Worm (Caenorhabditis elegans): ENCODE measurements around the gene qns-1.

The qns-1 gene

ce11 chrIV:10222122-10222589 lies 3.0 kb upstream of the qns-1 start, which contains the start of gene C24F3.2:
C24F3.2 (plus strand) TSS chrIV:10222539.
- TF ChIP-seq snpc-4 (GFP tag; optimal IDR thresholded peaks at IDR 0.05) (no peak), snpc-4 (tag; optimal IDR thresholded peaks at IDR 0.05) (peak in 1 of 4 experiments; percentile 20), attf-5 (GFP tag; optimal IDR thresholded peaks at IDR 0.05) (peak; percentile 79), F49E8.2 (tag; optimal IDR thresholded peaks at IDR 0.05; ENCODE audit: insufficient read depth) (no peak), lin-35 (GFP tag; optimal IDR thresholded peaks at IDR 0.05) (peak in 1 of 3 experiments; percentile 46), K12H6.12 (tag; optimal IDR thresholded peaks at IDR 0.05) (peak; percentile 74), let-607 (tag; optimal IDR thresholded peaks at IDR 0.05) (peak; percentile 98 to 99), zfh-2 (GFP tag; conservative IDR thresholded peaks at IDR 0.05) (no peak), nhr-120 (GFP tag; IDR thresholded peaks at IDR 0.05) (no peak), F23B12.7 (tag; optimal IDR thresholded peaks at IDR 0.05; ENCODE audit: insufficient read depth) (peak; percentile 48), somi-1 (GFP tag; optimal IDR thresholded peaks at IDR 0.05) (peak; percentile 21), ama-1 (optimal IDR thresholded peaks at IDR 0.05) (no peak), ama-1 (GFP tag; optimal IDR thresholded peaks at IDR 0.05) (no peak), ceh-27 (GFP tag; optimal IDR thresholded peaks at IDR 0.05) (no peak), hmg-1.2 (GFP tag; IDR thresholded peaks at IDR 0.05) (peak; percentile 80; the same call in 1 of the 2 replicates), ztf-18 (tag; optimal IDR thresholded peaks at IDR 0.05) (peak; percentile 30), efl-1 (GFP tag; optimal IDR thresholded peaks at IDR 0.05) (peak; percentile 28), pbrm-1 (GFP tag; IDR thresholded peaks at IDR 0.05) (0 out of 2 replicates have a peak, but pooled peaks have one; percentile 32), lsl-1 (GFP tag; optimal IDR thresholded peaks at IDR 0.05) (peak; percentile 27), nhr-80 (tag; optimal IDR thresholded peaks at IDR 0.05) (peak; percentile 69)

ce11 chrIV:10221187-10221586 lies 2.1 kb upstream of the qns-1 start, which contains the start of gene tram-1:
tram-1 (minus strand) TSS chrIV:10221287.
- no peak for TF ChIP-seq ets-4 (GFP tag; optimal IDR thresholded peaks at IDR 0.05)
- no peak for TF ChIP-seq ztf-22 (GFP tag; optimal IDR thresholded peaks at IDR 0.05)
- no peak for TF ChIP-seq F49E8.2 (tag; optimal IDR thresholded peaks at IDR 0.05; ENCODE audit: insufficient read depth)
- no peak for TF ChIP-seq let-526 (GFP tag; IDR thresholded peaks at IDR 0.05)

- TF ChIP-seq nhr-90 (tag; optimal IDR thresholded peaks at IDR 0.05) = no peak
- no peak for TF ChIP-seq rec-8 (tag; optimal IDR thresholded peaks at IDR 0.05)
- peak; percentile 30; the same call in 1 of the 2 replicates for TF ChIP-seq mcd-1 (GFP tag; IDR thresholded peaks at IDR 0.05)
- no peak for TF ChIP-seq lag-1 (GFP tag; IDR thresholded peaks at IDR 0.05)
- TF ChIP-seq tbp1 (GFP tag; optimal IDR thresholded peaks at IDR 0.05) = no peak
- peak; percentile 49; the same call in 1 of the 2 replicates for TF ChIP-seq pbrm-1 (GFP tag; IDR thresholded peaks at IDR 0.05)
- peak; percentile 95 for TF ChIP-seq ztf-26 (tag; optimal IDR thresholded peaks at IDR 0.05)
- TF ChIP-seq B0261.1 (tag; optimal IDR thresholded peaks at IDR 0.05) = no peak
- no peak for TF ChIP-seq lir-1 (GFP tag; conservative IDR thresholded peaks at IDR 0.05)
- peak in 1 of 2 experiments; percentile 36 for TF ChIP-seq let-607 (tag; optimal IDR thresholded peaks at IDR 0.05)
- peak; percentile 90 for TF ChIP-seq lin-26 (GFP tag; IDR thresholded peaks at IDR 0.05)
- TF ChIP-seq rpc-1 (optimal IDR thresholded peaks at IDR 0.05) = no peak
- TF ChIP-seq rpc-1 (tag; optimal IDR thresholded peaks at IDR 0.05) = no peak
- TF ChIP-seq zfh-2 (GFP tag; conservative IDR thresholded peaks at IDR 0.05) = peak; percentile 90
- no peak for TF ChIP-seq ztf-25 (GFP tag; IDR thresholded peaks at IDR 0.05)
- TF ChIP-seq hlh-12 (tag; optimal IDR thresholded peaks at IDR 0.05) = no peak
- TF ChIP-seq nfyb-1 (GFP tag; IDR thresholded peaks at IDR 0.05) = no peak
- 0 out of 2 replicates have a peak, but pooled peaks have one; percentile 40 for TF ChIP-seq nfya-2 (GFP tag; IDR thresholded peaks at IDR 0.05)
- no peak for TF ChIP-seq sdz-38 (tag; optimal IDR thresholded peaks at IDR 0.05)
- no peak for TF ChIP-seq B0019.2 (GFP tag; conservative IDR thresholded peaks at IDR 0.05)
- no peak for TF ChIP-seq snpc-4 (GFP tag; optimal IDR thresholded peaks at IDR 0.05)
- no peak for TF ChIP-seq snpc-4 (tag; optimal IDR thresholded peaks at IDR 0.05)
- TF ChIP-seq aptf-2 (GFP tag; conservative IDR thresholded peaks at IDR 0.05) = no peak
- no peak for TF ChIP-seq ccch-3 (GFP tag; optimal IDR thresholded peaks at IDR 0.05)
- TF ChIP-seq somi-1 (GFP tag; optimal IDR thresholded peaks at IDR 0.05) = no peak
- no peak for TF ChIP-seq nfya-1 (tag; optimal IDR thresholded peaks at IDR 0.05; ENCODE audit: borderline replicate concordance, insufficient read depth)
- no peak for TF ChIP-seq ceh-27 (GFP tag; optimal IDR thresholded peaks at IDR 0.05)
- no peak for TF ChIP-seq xnd-1 (tag; optimal IDR thresholded peaks at IDR 0.05)
These were observed 2.3 kb downstream of the qns-1 start for ce11 chrIV:10216704-10217296.

Data from whole organism, young adult.